Fruit fly (Drosophila melanogaster) whole organism, embryonic: ENCODE measurements around the gene Drs.
A peak's percentile ranks its signal among the peaks of the same experiment; 100 is the strongest.

ENCODE experiments used
- BtbVII ChIP-seq: fragments of 200-800 bp; sonication (Bioruptor generic); optimal IDR thresholded peaks from 3 replicates; lab custom pipeline; 2017; ENCODE audit warnings: missing biosample characterization, mild to moderate bottlenecking, missing genetic modification characterization
- CG10959 ChIP-seq: fragments of 200-800 bp; sonication (Bioruptor generic); IDR thresholded peaks from 2 replicates; pipeline ENCODE4 v1.3.6; 2022; ENCODE audit warnings: missing biosample characterization, missing genetic modification characterization
- CG12299 ChIP-seq: fragments of 200-800 bp; sonication (Bioruptor generic); optimal IDR thresholded peaks from 2 replicates; lab custom pipeline; 2018; ENCODE audit warnings: missing biosample characterization, mild to moderate bottlenecking, missing genetic modification characterization
- CG12391 ChIP-seq: fragments of 200-800 bp; sonication (Bioruptor generic); optimal IDR thresholded peaks from 3 replicates; lab custom pipeline; 2018; ENCODE audit warnings: missing biosample characterization, mild to moderate bottlenecking, missing genetic modification characterization, moderate library complexity
- CG12744 ChIP-seq: fragments of 200-800 bp; sonication (Bioruptor generic); optimal IDR thresholded peaks from 2 replicates; lab custom pipeline; 2016; ENCODE audit warnings: missing biosample characterization, missing genetic modification characterization
- CG12769 ChIP-seq: fragments of 200-800 bp; sonication (Bioruptor generic); optimal IDR thresholded peaks from 2 replicates; lab custom pipeline; 2019; ENCODE audit warnings: missing biosample characterization, mild to moderate bottlenecking, missing genetic modification characterization, moderate library complexity
- CG13624 ChIP-seq: fragments of 200-800 bp; sonication (Bioruptor generic); optimal IDR thresholded peaks from 2 replicates; lab custom pipeline; 2016; ENCODE audit warnings: missing biosample characterization, missing genetic modification characterization
- CG13894 ChIP-seq: fragments of 200-800 bp; sonication (Bioruptor generic); optimal IDR thresholded peaks from 3 replicates; lab custom pipeline; 2018; ENCODE audit warnings: missing biosample characterization, mild to moderate bottlenecking, missing genetic modification characterization, moderate library complexity
- CG14014 ChIP-seq: fragments of 200-800 bp; sonication (Bioruptor generic); IDR thresholded peaks from 2 replicates; pipeline ENCODE4 v1.3.6; 2022; ENCODE audit warnings: missing biosample characterization, missing genetic modification characterization
- CG14667 ChIP-seq: fragments of 200-800 bp; sonication (Bioruptor generic); IDR thresholded peaks from 2 replicates; pipeline ENCODE4 v1.3.6; 2022; ENCODE audit warnings: missing biosample characterization, missing genetic modification characterization
- CG15696 ChIP-seq: fragments of 200-800 bp; sonication (Bioruptor generic); optimal IDR thresholded peaks from 2 replicates; lab custom pipeline; 2019; ENCODE audit warnings: missing biosample characterization, mild to moderate bottlenecking, missing genetic modification characterization, moderate library complexity
- CG2129 ChIP-seq: fragments of 200-800 bp; sonication (Bioruptor generic); IDR thresholded peaks from 2 replicates; pipeline ENCODE4 v1.3.6; 2022; ENCODE audit warnings: missing biosample characterization, missing genetic modification characterization; ENCODE audit not compliant: partially characterized antibody
- CG3065 ChIP-seq: fragments of 200-800 bp; sonication (Bioruptor generic); optimal IDR thresholded peaks from 2 replicates; lab custom pipeline; 2016; ENCODE audit warnings: missing biosample characterization, missing genetic modification characterization
- CG32767 ChIP-seq: fragments of 200-800 bp; sonication (Bioruptor generic); IDR thresholded peaks from 2 replicates; pipeline ENCODE4 v1.3.6; 2022; ENCODE audit warnings: missing biosample characterization, missing genetic modification characterization
- CG3281 ChIP-seq: fragments of 200-800 bp; sonication (Bioruptor generic); optimal IDR thresholded peaks from 3 replicates; lab custom pipeline; 2017; ENCODE audit warnings: missing biosample characterization, mild to moderate bottlenecking, missing genetic modification characterization
- CG4282 ChIP-seq: fragments of 200-800 bp; sonication (Bioruptor generic); optimal IDR thresholded peaks from 2 replicates; lab custom pipeline; 2016; ENCODE audit warnings: missing biosample characterization, missing genetic modification characterization
- CG4360 ChIP-seq: fragments of 200-800 bp; sonication (Bioruptor generic); IDR thresholded peaks from 2 replicates; pipeline ENCODE4 v1.3.6; 2022; ENCODE audit warnings: missing biosample characterization, missing genetic modification characterization
- CG4424 ChIP-seq: fragments of 200-800 bp; sonication (Bioruptor generic); optimal IDR thresholded peaks from 3 replicates; lab custom pipeline; 2016; ENCODE audit warnings: missing biosample characterization, missing genetic modification characterization
- CG5245 ChIP-seq: fragments of 200-800 bp; sonication (Bioruptor generic); optimal IDR thresholded peaks from 3 replicates; lab custom pipeline; 2016; ENCODE audit warnings: missing biosample characterization, missing genetic modification characterization
- CG7928 ChIP-seq: fragments of 200-800 bp; sonication (Bioruptor generic); optimal IDR thresholded peaks from 2 replicates; lab custom pipeline; 2017; ENCODE audit warnings: missing biosample characterization, mild to moderate bottlenecking, missing genetic modification characterization
- CG9797 ChIP-seq: fragments of 200-800 bp; sonication (Bioruptor generic); optimal IDR thresholded peaks from 3 replicates; lab custom pipeline; 2018; ENCODE audit warnings: missing biosample characterization, mild to moderate bottlenecking, missing genetic modification characterization
- CHES-1-like ChIP-seq: fragments of 200-800 bp; sonication (Bioruptor generic); optimal IDR thresholded peaks from 2 replicates; lab custom pipeline; 2016; ENCODE audit warnings: missing biosample characterization, missing genetic modification characterization
- Camta ChIP-seq: fragments of 200-800 bp; sonication (Bioruptor generic); optimal IDR thresholded peaks from 2 replicates; lab custom pipeline; 2016; ENCODE audit warnings: missing biosample characterization, missing genetic modification characterization
- D19A ChIP-seq: fragments of 200-800 bp; optimal IDR thresholded peaks from 3 replicates; lab custom pipeline; 2019; ENCODE audit warnings: missing biosample characterization, mild to moderate bottlenecking, missing genetic modification characterization, moderate library complexity
- Dbx ChIP-seq: fragments of 200-800 bp; sonication (Bioruptor generic); IDR thresholded peaks from 3 replicates; pipeline ENCODE4 v1.3.6; 2022; ENCODE audit warnings: missing biosample characterization, missing genetic modification characterization
- Eip74EF ChIP-seq, 2 experiments: fragments of 200-800 bp in 1 of 2; fragments of >200 bp in 1 of 2; sonication (Bioruptor generic) in 1 of 2; optimal IDR thresholded peaks; 2 replicates each; lab custom pipeline; 2017 to 2019; ENCODE audit warnings: missing biosample characterization in 2 of 2, missing genetic modification characterization in 2 of 2, mild to moderate bottlenecking in 1 of 2, moderate library complexity in 1 of 2
- HHEX ChIP-seq: fragments of 200-800 bp; sonication (Bioruptor generic); optimal IDR thresholded peaks from 3 replicates; lab custom pipeline; 2017; ENCODE audit warnings: missing biosample characterization, mild to moderate bottlenecking, missing genetic modification characterization, missing genetic modification reagents
- Jarid2 ChIP-seq: fragments of 200-800 bp; sonication (Bioruptor generic); optimal IDR thresholded peaks from 3 replicates; lab custom pipeline; 2017; ENCODE audit warnings: mild to moderate bottlenecking, missing biosample characterization, missing genetic modification reagents, missing genetic modification characterization
- Nf-YB ChIP-seq: fragments of 200-800 bp; sonication (Bioruptor generic); optimal IDR thresholded peaks from 3 replicates; lab custom pipeline; 2019; ENCODE audit warnings: missing biosample characterization, mild to moderate bottlenecking, missing genetic modification characterization, moderate library complexity
- Sox102F ChIP-seq: fragments of 200-800 bp; sonication (Bioruptor generic); optimal IDR thresholded peaks from 2 replicates; lab custom pipeline; 2018; ENCODE audit warnings: missing biosample characterization, mild to moderate bottlenecking, missing genetic modification characterization, moderate library complexity
- Spps ChIP-seq: fragments of 200-800 bp; sonication (Bioruptor generic); optimal IDR thresholded peaks from 2 replicates; lab custom pipeline; 2018; ENCODE audit warnings: missing biosample characterization, mild to moderate bottlenecking, missing genetic modification characterization
- Taf1 ChIP-seq: fragments of 200-800 bp; sonication (Bioruptor generic); IDR thresholded peaks from 2 replicates; pipeline ENCODE4 v1.3.6; 2022; ENCODE audit warnings: missing biosample characterization, missing genetic modification characterization
- al ChIP-seq: fragments of 200-800 bp; sonication (Bioruptor generic); IDR thresholded peaks from 2 replicates; pipeline ENCODE4 v1.3.6; 2022; ENCODE audit warnings: missing biosample characterization, missing genetic modification characterization
- cato ChIP-seq: fragments of 200-800 bp; sonication (Bioruptor generic); optimal IDR thresholded peaks from 2 replicates; lab custom pipeline; 2016; ENCODE audit warnings: missing biosample characterization, missing genetic modification characterization, borderline replicate concordance
- disco-r ChIP-seq: fragments of 200-800 bp; sonication (Bioruptor generic); optimal IDR thresholded peaks from 2 replicates; lab custom pipeline; 2016; ENCODE audit warnings: missing biosample characterization, missing genetic modification characterization
- gcm ChIP-seq: fragments of 200-800 bp; sonication (Bioruptor generic); optimal IDR thresholded peaks from 2 replicates; lab custom pipeline; 2019; ENCODE audit warnings: missing biosample characterization, mild to moderate bottlenecking, missing genetic modification characterization, moderate library complexity
- grau ChIP-seq: fragments of 200-800 bp; optimal IDR thresholded peaks from 3 replicates; lab custom pipeline; 2019; ENCODE audit warnings: missing biosample characterization, mild to moderate bottlenecking, missing genetic modification characterization, moderate library complexity
- gsb-n ChIP-seq: fragments of 200-800 bp; sonication (Bioruptor generic); optimal IDR thresholded peaks from 3 replicates; lab custom pipeline; 2018; ENCODE audit warnings: missing biosample characterization, mild to moderate bottlenecking, missing genetic modification characterization
- h ChIP-seq: fragments of >200 bp; optimal IDR thresholded peaks from 2 replicates; lab custom pipeline; 2017
- ind ChIP-seq: fragments of 200-800 bp; sonication (Bioruptor generic); optimal IDR thresholded peaks from 3 replicates; lab custom pipeline; 2016; ENCODE audit warnings: missing biosample characterization, missing genetic modification characterization
- kay ChIP-seq: fragments of 200-800 bp; sonication (Bioruptor generic); optimal IDR thresholded peaks from 2 replicates; lab custom pipeline; 2016; ENCODE audit warnings: missing biosample characterization, missing genetic modification characterization
- klu ChIP-seq: fragments of 200-800 bp; sonication (Bioruptor generic); IDR thresholded peaks from 2 replicates; pipeline ENCODE4 v1.3.6; 2022; ENCODE audit warnings: missing biosample characterization, missing genetic modification characterization
- pan ChIP-seq, 4 experiments: fragments of >200 bp in 3 of 4; fragments of 200-800 bp in 1 of 4; sonication (Bioruptor generic) in 1 of 4; optimal IDR thresholded peaks in 3 of 4; IDR thresholded peaks in 1 of 4; 2 replicates each; pipeline versions ENCODE4 v1.3.6 to Lab custom; 2017 to 2022; ENCODE audit warnings: missing biosample characterization in 2 of 4, missing genetic modification characterization in 2 of 4, mixed read lengths in 1 of 4
- sens ChIP-seq: fragments of 200-800 bp; sonication (Bioruptor generic); peaks from one replicate; lab custom pipeline; 2016; ENCODE audit warnings: missing biosample characterization, missing genetic modification characterization
- sisA ChIP-seq: fragments of 200-800 bp; sonication (Bioruptor generic); IDR thresholded peaks from 2 replicates; pipeline ENCODE4 v1.3.6; 2022; ENCODE audit warnings: missing biosample characterization, missing genetic modification characterization
- tio ChIP-seq: fragments of 200-800 bp; sonication (Bioruptor generic); optimal IDR thresholded peaks from 2 replicates; lab custom pipeline; 2017; ENCODE audit warnings: missing biosample characterization, missing genetic modification characterization, inconsistent platforms
- unpg ChIP-seq: fragments of 200-800 bp; sonication (Bioruptor generic); optimal IDR thresholded peaks from 3 replicates; lab custom pipeline; 2018; ENCODE audit warnings: missing biosample characterization, mild to moderate bottlenecking, missing genetic modification characterization, moderate library complexity
- zen2 ChIP-seq: fragments of 200-800 bp; sonication (Bioruptor generic); IDR thresholded peaks from 3 replicates; pipeline ENCODE4 v1.3.6; 2022; ENCODE audit warnings: missing biosample characterization, missing genetic modification characterization; ENCODE audit not compliant: partially characterized antibody

Gene Drs

dm6 chr3L:3384596-3385436, 15.5 kb downstream of the Drs start (continued):
- TF ChIP-seq grau (tag; lab: Kevin White, UChicago) (peak; percentile 45), CG13624 (GFP tag; lab: Kevin White, UChicago) (peak; percentile 24), klu (GFP tag; lab: Robert Waterston, UW) (no peak), CG12299 (no peak), CG4360 (GFP tag; lab: Robert Waterston, UW) (no peak), CG12769 (tag; lab: Kevin White, UChicago) (peak; percentile 69), CG9797 (GFP tag; lab: Kevin White, UChicago) (no peak), CG14667 (GFP tag; lab: Robert Waterston, UW) (peak; percentile 16; the same call in 1 of the 2 replicates), al (0 out of 2 replicates have a peak, but pooled peaks have one; percentile 6), sisA (GFP tag; lab: Robert Waterston, UW) (0 out of 2 replicates have a peak, but pooled peaks have one; percentile 33), Spps (tag; lab: Kevin White, UChicago) (peak; percentile 18), CG4424 (peak; percentile 59), CG10959 (GFP tag; lab: Robert Waterston, UW) (no peak), pan (optimal IDR thresholded peaks at IDR 0.05; lab: Kevin White, UChicago) (no peak), pan (GFP tag; optimal IDR thresholded peaks at IDR 0.05 in 1 of 2, IDR thresholded peaks at IDR 0.05 in 1 of 2) (peak in 1 of 2 experiments; percentile 3), Camta (GFP tag; lab: Kevin White, UChicago) (no peak), HHEX (GFP tag; lab: Kevin White, UChicago) (peak; percentile 5), CG15696 (tag; lab: Kevin White, UChicago) (peak; percentile 0), Taf1 (GFP tag; lab: Robert Waterston, UW) (no peak), CG2129 (no peak), CG12391 (tag; lab: Kevin White, UChicago) (peak; percentile 55), CHES-1-like (GFP tag; lab: Kevin White, UChicago) (no peak), h (no peak), kay (peak; percentile 3), CG13894 (tag; lab: Kevin White, UChicago) (no peak), ind (GFP tag; lab: Kevin White, UChicago) (peak; percentile 35), Eip74EF (GFP tag; optimal IDR thresholded peaks at IDR 0.05; lab: Kevin White, UChicago) (no peak), CG7928 (GFP tag; lab: Kevin White, UChicago) (no peak), CG3065 (no peak), Nf-YB (GFP tag; lab: Kevin White, UChicago) (peak; percentile 34), Jarid2 (GFP tag; lab: Kevin White, UChicago) (peak; percentile 3), cato (GFP tag; lab: Kevin White, UChicago) (no peak), unpg (peak; percentile 3), zen2 (no peak), Dbx (no peak), Sox102F (GFP tag; lab: Kevin White, UChicago) (peak; percentile 52), gsb-n (tag; lab: Kevin White, UChicago) (no peak), CG5245 (peak; percentile 28), CG14014 (GFP tag; lab: Robert Waterston, UW) (0 out of 2 replicates have a peak, but pooled peaks have one; percentile 34), disco-r (GFP tag; lab: Kevin White, UChicago) (no peak), D19A (tag; lab: Kevin White, UChicago) (peak; percentile 59), BtbVII (peak; percentile 49), CG12744 (GFP tag; lab: Kevin White, UChicago) (no peak), CG32767 (GFP tag; lab: Robert Waterston, UW) (0 out of 2 replicates have a peak, but pooled peaks have one; percentile 22), CG3281 (GFP tag; lab: Kevin White, UChicago) (no peak), CG4282 (GFP tag; lab: Kevin White, UChicago) (no peak), gcm (GFP tag; lab: Kevin White, UChicago) (no peak), tio (GFP tag; lab: Kevin White, UChicago) (peak; percentile 58), sens (GFP tag; lab: Kevin White, UChicago) (peak; percentile 88)
